Worm (Caenorhabditis elegans) whole organism, midembryonic: ENCODE results near the gene Y54G2A.11.

Experiments
- med-1 ChIP-seq: sonication (generic microtip); optimal IDR thresholded peaks from 2 replicates; lab custom pipeline; 2017; ENCODE audit warnings: missing genetic modification characterization, mild to moderate bottlenecking, missing compliant biosample characterization, antibody characterized with exemption, missing genetic modification reagents; ENCODE audit not compliant: insufficient read depth
- ref-1 ChIP-seq: fragments of 200-800 bp; sonication (Bioruptor generic); conservative IDR thresholded peaks from 2 replicates; pipeline ENCODE4 v1.3.6; 2022; ENCODE audit warnings: missing genetic modification reagents, missing genetic modification characterization, missing compliant biosample characterization
- tab-1 ChIP-seq: fragments of 200-800 bp; sonication (Bioruptor generic); IDR thresholded peaks from 2 replicates; pipeline ENCODE4 v1.3.6; 2022; ENCODE audit warnings: missing genetic modification characterization, missing compliant biosample characterization
- ztf-29 ChIP-seq: fragments of 200-800 bp; sonication (Bioruptor generic); IDR thresholded peaks from 2 replicates; pipeline ENCODE4 v1.3.6; 2022; ENCODE audit warnings: missing genetic modification reagents, missing genetic modification characterization, missing compliant biosample characterization

DNA sequence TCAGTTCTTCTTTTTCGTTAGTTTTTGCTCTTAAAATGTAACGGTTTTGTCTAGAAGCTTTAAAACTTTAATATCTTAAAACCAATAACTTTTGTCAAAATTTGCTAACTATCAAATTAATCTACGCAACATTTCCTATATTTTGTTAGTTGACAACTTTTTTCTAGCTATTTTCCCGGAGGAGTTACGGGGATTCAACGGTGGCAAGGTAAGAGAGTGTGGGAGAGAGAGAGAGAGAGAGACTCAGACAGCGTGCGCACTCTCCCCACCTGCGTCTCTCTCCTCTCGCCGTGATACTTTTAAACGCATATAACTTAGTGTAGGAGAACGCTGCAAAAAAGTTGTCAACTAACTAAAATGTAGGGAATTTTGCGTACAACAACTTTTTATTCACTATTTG, 18.1 kb downstream of the Y54G2A.11 start:
- TF ChIP-seq med-1 (GFP tag; lab: Kevin White, UChicago): no peak
- TF ChIP-seq ztf-29 (GFP tag; lab: Robert Waterston, UW): no peak
- TF ChIP-seq ref-1: no peak
- no peak for TF ChIP-seq tab-1
